Worm (Caenorhabditis elegans): Measurements from ENCODE around the gene lntl-1.

Gene lntl-1

ce11 chrIV:5842905-5843304 lies 36.0 kb upstream of the lntl-1 start:
- TF ChIP-seq unc-62 (GFP tag; optimal IDR thresholded peaks at IDR 0.05) (no peak), ceh-83 (GFP tag; optimal IDR thresholded peaks at IDR 0.05) (no peak), nhr-12 (tag; optimal IDR thresholded peaks at IDR 0.05) (no peak)

- TF ChIP-seq mab-5 (tag; optimal IDR thresholded peaks at IDR 0.05) (no peak), tbx-8 (GFP tag; optimal IDR thresholded peaks at IDR 0.05) (no peak), nhr-12 (tag; optimal IDR thresholded peaks at IDR 0.05) (no peak), unc-62 (GFP tag; optimal IDR thresholded peaks at IDR 0.05) (no peak), flh-1 (GFP tag; optimal IDR thresholded peaks at IDR 0.05) (no peak), mep-1 (tag; optimal IDR thresholded peaks at IDR 0.05) (no peak), nhr-237 (tag; optimal IDR thresholded peaks at IDR 0.05) (no peak), ztf-11 (tag; optimal IDR thresholded peaks at IDR 0.05) (no peak), blmp-1 (tag; optimal IDR thresholded peaks at IDR 0.05) (no peak), ceh-39 (tag; optimal IDR thresholded peaks at IDR 0.05) (no peak), unc-39 (tag; optimal IDR thresholded peaks at IDR 0.05) (no peak), elt-1 (tag; optimal IDR thresholded peaks at IDR 0.05; ENCODE audit: borderline replicate concordance, insufficient read depth) (no peak), lsy-2 (tag; optimal IDR thresholded peaks at IDR 0.05) (no peak), snpc-4 (tag; optimal IDR thresholded peaks at IDR 0.05) (no peak), M03D4.4 (tag; optimal IDR thresholded peaks at IDR 0.05) (no peak), hlh-1 (tag; optimal IDR thresholded peaks at IDR 0.05) (no peak), sem-2 (GFP tag; optimal IDR thresholded peaks at IDR 0.05) (no peak), cnd-1 (tag; optimal IDR thresholded peaks at IDR 0.05) (no peak)
These were observed 32.3 kb upstream of the lntl-1 start, which contains the start of gene C06E7.2 for ce11 chrIV:5839178-5839577. C06E7.2 (plus strand) TSS chrIV:5839478.

DNA sequence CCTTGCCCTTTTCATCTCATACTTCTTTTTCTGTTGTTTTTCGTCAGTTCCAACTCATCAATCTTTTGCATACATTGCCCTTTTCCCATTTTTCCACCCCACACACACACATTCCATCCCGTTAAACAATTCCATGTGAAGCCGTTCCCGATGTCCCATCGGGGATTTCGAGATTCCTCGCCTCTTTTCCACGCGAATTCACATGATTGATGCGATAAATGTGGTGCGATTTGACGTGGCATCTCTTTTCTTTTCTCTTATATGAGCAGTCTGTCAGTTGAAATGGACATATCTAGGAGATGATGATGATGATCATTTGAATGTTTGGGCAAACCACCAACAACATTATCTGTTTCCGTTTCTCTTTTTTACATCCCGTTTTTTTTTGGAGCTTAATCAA lies 27.3 kb upstream of the lntl-1 start:
- no peak for TF ChIP-seq unc-62 (GFP tag; optimal IDR thresholded peaks at IDR 0.05)
- TF ChIP-seq lin-32 (GFP tag; optimal IDR thresholded peaks at IDR 0.05): no peak
- no peak for TF ChIP-seq snpc-4 (tag; optimal IDR thresholded peaks at IDR 0.05)
- TF ChIP-seq flh-1 (GFP tag; optimal IDR thresholded peaks at IDR 0.05): no peak
- TF ChIP-seq tbx-8 (GFP tag; optimal IDR thresholded peaks at IDR 0.05): no peak
- no peak for TF ChIP-seq nhr-76 (tag; optimal IDR thresholded peaks at IDR 0.05)
- TF ChIP-seq elt-3 (tag; optimal IDR thresholded peaks at IDR 0.05): no peak
- no peak for TF ChIP-seq sptf-1 (tag; optimal IDR thresholded peaks at IDR 0.05)
- no peak for TF ChIP-seq unc-120 (tag; optimal IDR thresholded peaks at IDR 0.05; ENCODE audit: poor library complexity, severe bottlenecking)
- no peak for TF ChIP-seq ces-1 (GFP tag; optimal IDR thresholded peaks at IDR 0.05)
- no peak for TF ChIP-seq M03D4.4 (tag; optimal IDR thresholded peaks at IDR 0.05)
- no peak for TF ChIP-seq ceh-43 (GFP tag; optimal IDR thresholded peaks at IDR 0.05)
- TF ChIP-seq ceh-83 (GFP tag; optimal IDR thresholded peaks at IDR 0.05): no peak
- no peak for TF ChIP-seq nhr-237 (tag; optimal IDR thresholded peaks at IDR 0.05)
- no peak for TF ChIP-seq blmp-1 (tag; optimal IDR thresholded peaks at IDR 0.05)
- TF ChIP-seq zip-8 (tag; optimal IDR thresholded peaks at IDR 0.05): no peak
- no peak for TF ChIP-seq elt-1 (tag; optimal IDR thresholded peaks at IDR 0.05; ENCODE audit: borderline replicate concordance, insufficient read depth)
- TF ChIP-seq nhr-2 (tag; optimal IDR thresholded peaks at IDR 0.05): no peak
- TF ChIP-seq bed-3 (GFP tag; optimal IDR thresholded peaks at IDR 0.05): no peak
- no peak for TF ChIP-seq hlh-1 (tag; optimal IDR thresholded peaks at IDR 0.05)

- no peak for TF ChIP-seq elt-3 (tag; optimal IDR thresholded peaks at IDR 0.05)
- no peak for TF ChIP-seq pha-4 (tag; optimal IDR thresholded peaks at IDR 0.05)
- TF ChIP-seq flh-1 (GFP tag; optimal IDR thresholded peaks at IDR 0.05): no peak
- TF ChIP-seq unc-62 (GFP tag; optimal IDR thresholded peaks at IDR 0.05): no peak
- no peak for TF ChIP-seq elt-1 (tag; optimal IDR thresholded peaks at IDR 0.05; ENCODE audit: borderline replicate concordance, insufficient read depth)
- TF ChIP-seq ces-1 (GFP tag; optimal IDR thresholded peaks at IDR 0.05): no peak
- no peak for TF ChIP-seq lsy-2 (tag; optimal IDR thresholded peaks at IDR 0.05)
- no peak for TF ChIP-seq unc-120 (tag; optimal IDR thresholded peaks at IDR 0.05; ENCODE audit: poor library complexity, severe bottlenecking)
- TF ChIP-seq ham-2 (GFP tag; optimal IDR thresholded peaks at IDR 0.05): no peak
- no peak for TF ChIP-seq unc-39 (tag; optimal IDR thresholded peaks at IDR 0.05)
- TF ChIP-seq M03D4.4 (tag; optimal IDR thresholded peaks at IDR 0.05): no peak
- TF ChIP-seq mab-5 (tag; optimal IDR thresholded peaks at IDR 0.05): no peak
- TF ChIP-seq bed-3 (GFP tag; optimal IDR thresholded peaks at IDR 0.05): no peak
These were observed 25.9 kb upstream of the lntl-1 start for ce11 chrIV:5832801-5833200.

DNA sequence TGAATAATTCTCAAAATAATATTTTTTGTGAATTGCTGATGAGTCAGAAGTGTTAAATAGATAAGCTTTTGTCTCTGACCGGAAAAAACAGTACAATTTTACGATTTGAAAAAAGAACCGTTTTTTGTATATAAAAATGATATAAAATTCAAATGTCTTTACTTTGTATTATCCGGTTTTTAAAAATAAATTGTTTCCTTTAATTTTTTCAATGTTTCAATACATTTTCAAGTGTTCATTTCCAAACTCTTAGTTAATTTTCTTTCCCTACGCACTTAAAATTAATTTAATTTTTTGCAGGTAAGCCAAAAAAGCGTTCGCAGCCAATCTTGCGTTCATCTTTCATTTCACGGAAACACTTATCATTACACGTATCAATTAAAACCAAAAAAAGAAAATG lies 17.6 kb upstream of the lntl-1 start, which contains the start of gene egal-1:
Gene egal-1, plus strand, starts transcription at position 301 of the 400 bp plus-strand sequence.
- no peak for TF ChIP-seq lin-32 (GFP tag; optimal IDR thresholded peaks at IDR 0.05)
- TF ChIP-seq nhr-12 (tag; optimal IDR thresholded peaks at IDR 0.05): no peak
- TF ChIP-seq M03D4.4 (tag; optimal IDR thresholded peaks at IDR 0.05): no peak
- no peak for TF ChIP-seq unc-62 (GFP tag; optimal IDR thresholded peaks at IDR 0.05)
- no peak for TF ChIP-seq sptf-1 (tag; optimal IDR thresholded peaks at IDR 0.05)
- no peak for TF ChIP-seq ceh-83 (GFP tag; optimal IDR thresholded peaks at IDR 0.05)
- TF ChIP-seq cnd-1 (tag; optimal IDR thresholded peaks at IDR 0.05): no peak
